Worm (Caenorhabditis elegans) whole organism, L4 larva: ENCODE results near the gene spp-2.

Source experiments
- D1046.2 ChIP-seq: fragments of 200-800 bp; sonication (Bioruptor generic); IDR thresholded peaks from 2 replicates; pipeline ENCODE4 v1.3.6; 2022; ENCODE audit warnings: missing genetic modification characterization, missing compliant biosample characterization
- F37D6.2 ChIP-seq: sonication (generic microtip); optimal IDR thresholded peaks from 2 replicates; lab custom pipeline; 2016; ENCODE audit warnings: mild to moderate bottlenecking, missing genetic modification characterization, missing compliant biosample characterization
- Y105C5A.15 ChIP-seq: fragments of 200-800 bp; sonication (Bioruptor generic); IDR thresholded peaks from 2 replicates; pipeline ENCODE4 v1.3.6; 2022; ENCODE audit warnings: missing genetic modification characterization, missing compliant biosample characterization
- Y5F2A.4 ChIP-seq: fragments of 200-800 bp; sonication (Bioruptor generic); optimal IDR thresholded peaks from 2 replicates; lab custom pipeline; 2018; ENCODE audit warnings: mild to moderate bottlenecking, missing genetic modification characterization, missing compliant biosample characterization
- aha-1 ChIP-seq: fragments of 150-350 bp; peaks from one replicate; lab custom pipeline; 2014; ENCODE audit warnings: missing biosample characterization, missing genetic modification characterization
- attf-4 ChIP-seq: sonication (generic microtip); optimal IDR thresholded peaks from 3 replicates; lab custom pipeline; 2017; ENCODE audit warnings: missing biosample characterization, missing genetic modification characterization
- ceh-28 ChIP-seq: fragments of 150-350 bp; optimal IDR thresholded peaks from 2 replicates; lab custom pipeline; 2014; ENCODE audit warnings: missing biosample characterization, missing genetic modification reagents, missing genetic modification characterization
- ceh-44 ChIP-seq: fragments of 200-800 bp; sonication (Bioruptor generic); IDR thresholded peaks from 2 replicates; pipeline ENCODE4 v1.3.6; 2022; ENCODE audit warnings: missing genetic modification reagents, missing genetic modification characterization, missing compliant biosample characterization
- ceh-82 ChIP-seq: sonication (generic microtip); optimal IDR thresholded peaks from 2 replicates; lab custom pipeline; 2017; ENCODE audit warnings: missing biosample characterization, missing genetic modification characterization
- ctbp-1 ChIP-seq: fragments of 200-800 bp; sonication (Bioruptor generic); IDR thresholded peaks from 2 replicates; pipeline ENCODE4 v1.3.6; 2022; ENCODE audit warnings: missing genetic modification reagents, missing genetic modification characterization, missing compliant biosample characterization
- daf-12 ChIP-seq: fragments of 150-350 bp; optimal IDR thresholded peaks from 2 replicates; lab custom pipeline; 2014; ENCODE audit warnings: missing biosample characterization, missing genetic modification reagents, missing genetic modification characterization
- daf-16 ChIP-seq, 3 experiments: sonication (generic microtip); optimal IDR thresholded peaks; 2 replicates each; lab custom pipeline; 2016 to 2017; ENCODE audit warnings: missing genetic modification characterization in 3 of 3, missing genetic modification reagents in 3 of 3, mild to moderate bottlenecking in 2 of 3, missing compliant biosample characterization in 2 of 3, missing biosample characterization in 1 of 3, moderate library complexity in 1 of 3
- daf-19 ChIP-seq: fragments of 200-800 bp; sonication (Bioruptor generic); conservative IDR thresholded peaks from 2 replicates; pipeline ENCODE4 v1.3.6; 2022; ENCODE audit warnings: missing genetic modification characterization, missing compliant biosample characterization
- dmd-9 ChIP-seq: fragments of 200-800 bp; sonication (Bioruptor generic); IDR thresholded peaks from 2 replicates; pipeline ENCODE4 v1.3.6; 2022; ENCODE audit warnings: missing genetic modification reagents, missing genetic modification characterization, missing compliant biosample characterization
- dpl-1 ChIP-seq: fragments of 150-350 bp; optimal IDR thresholded peaks from 2 replicates; lab custom pipeline; 2014; ENCODE audit warnings: missing biosample characterization, missing genetic modification reagents, missing genetic modification characterization
- egl-27 ChIP-seq: sonication (generic microtip); optimal IDR thresholded peaks from 3 replicates; lab custom pipeline; 2017; ENCODE audit warnings: missing biosample characterization, missing genetic modification reagents, missing genetic modification characterization
- hif-1 ChIP-seq, 2 experiments: sonication (generic microtip); optimal IDR thresholded peaks; 2 replicates each; lab custom pipeline; 2016 to 2017; ENCODE audit warnings: missing compliant biosample characterization in 2 of 2, missing genetic modification characterization in 2 of 2, missing genetic modification reagents in 2 of 2, missing genotype in 2 of 2, mild to moderate bottlenecking in 1 of 2
- lim-7 ChIP-seq: fragments of 200-800 bp; sonication (Bioruptor generic); IDR thresholded peaks from 2 replicates; pipeline ENCODE4 v1.3.6; 2022; ENCODE audit warnings: missing genetic modification characterization, missing compliant biosample characterization
- lin-1 ChIP-seq: fragments of 200-800 bp; sonication (Bioruptor generic); IDR thresholded peaks from 2 replicates; pipeline ENCODE4 v1.3.6; 2022; ENCODE audit warnings: missing genetic modification reagents, missing genetic modification characterization, missing compliant biosample characterization
- lin-15B ChIP-seq: fragments of 150-350 bp; sonication (generic microtip); optimal IDR thresholded peaks from 3 replicates; lab custom pipeline; 2014; ENCODE audit warnings: missing biosample characterization, missing genetic modification characterization
- lir-3 ChIP-seq: sonication (generic microtip); optimal IDR thresholded peaks from 2 replicates; lab custom pipeline; 2016; ENCODE audit warnings: mild to moderate bottlenecking, missing genetic modification characterization, missing compliant biosample characterization
- madf-9 ChIP-seq: fragments of 200-800 bp; sonication (Bioruptor generic); conservative IDR thresholded peaks from 2 replicates; pipeline ENCODE4 v1.3.6; 2022; ENCODE audit warnings: missing genetic modification reagents, missing genetic modification characterization, missing compliant biosample characterization
- mdl-1 ChIP-seq, 2 experiments: fragments of 150-350 bp in 1 of 2; sonication (generic microtip) in 1 of 2; optimal IDR thresholded peaks; 2 replicates each; lab custom pipeline; 2014 to 2017; ENCODE audit warnings: missing biosample characterization in 2 of 2, missing genetic modification characterization in 2 of 2
- mdt-29 ChIP-seq: fragments of 200-800 bp; sonication (Bioruptor generic); IDR thresholded peaks from 2 replicates; pipeline ENCODE4 v1.3.6; 2022; ENCODE audit warnings: missing genetic modification reagents, missing genetic modification characterization, missing compliant biosample characterization
- mep-1 ChIP-seq: fragments of 150-350 bp; sonication (generic microtip); optimal IDR thresholded peaks from 3 replicates; lab custom pipeline; 2014; ENCODE audit warnings: missing biosample characterization, missing genetic modification characterization
- nhr-11 ChIP-seq: fragments of 150-350 bp; optimal IDR thresholded peaks from 2 replicates; lab custom pipeline; 2014; ENCODE audit warnings: missing biosample characterization, missing genetic modification characterization
- nhr-111 ChIP-seq: fragments of 200-800 bp; sonication (Bioruptor generic); optimal IDR thresholded peaks from 2 replicates; lab custom pipeline; 2018; ENCODE audit warnings: mild to moderate bottlenecking, missing genetic modification characterization, missing compliant biosample characterization
- nhr-25 ChIP-seq: sonication (generic microtip); optimal IDR thresholded peaks from 2 replicates; lab custom pipeline; 2017; ENCODE audit warnings: missing genetic modification characterization, mild to moderate bottlenecking, missing compliant biosample characterization, antibody characterized with exemption, moderate library complexity, borderline replicate concordance; ENCODE audit not compliant: insufficient read depth
- rbr-2 ChIP-seq: sonication (generic microtip); optimal IDR thresholded peaks from 2 replicates; lab custom pipeline; 2016; ENCODE audit warnings: missing genotype, missing genetic modification characterization, missing compliant biosample characterization
- saeg-2 ChIP-seq: fragments of 200-800 bp; sonication (Bioruptor generic); IDR thresholded peaks from 2 replicates; pipeline ENCODE4 v1.3.6; 2022; ENCODE audit warnings: missing genetic modification reagents, missing genetic modification characterization, missing compliant biosample characterization
- sdz-12 ChIP-seq: fragments of 200-800 bp; sonication (Bioruptor generic); optimal IDR thresholded peaks from 2 replicates; lab custom pipeline; 2018; ENCODE audit warnings: mild to moderate bottlenecking, missing genetic modification characterization, missing compliant biosample characterization
- set-16 ChIP-seq: fragments of 200-800 bp; sonication (Bioruptor generic); IDR thresholded peaks from 2 replicates; pipeline ENCODE4 v1.3.6; 2022; ENCODE audit warnings: missing genetic modification reagents, missing genetic modification characterization, missing compliant biosample characterization
- snpc-4 ChIP-seq: fragments of 150-350 bp; optimal IDR thresholded peaks from 2 replicates; lab custom pipeline; 2014; ENCODE audit warnings: missing biosample characterization, missing genetic modification characterization
- spr-1 ChIP-seq: sonication (generic microtip); optimal IDR thresholded peaks from 2 replicates; lab custom pipeline; 2016; ENCODE audit warnings: mild to moderate bottlenecking, missing genetic modification characterization, missing compliant biosample characterization
- unc-130 ChIP-seq: sonication (generic microtip); optimal IDR thresholded peaks from 2 replicates; lab custom pipeline; 2016; ENCODE audit warnings: missing genetic modification reagents, missing genetic modification characterization, missing compliant biosample characterization
- unc-62 ChIP-seq, 3 experiments: fragments of 150-350 bp in 1 of 3; sonication (generic microtip); optimal IDR thresholded peaks in 2 of 3; peaks in 1 of 3; 1 replicate in 1 of 3; 2 replicates in 2 of 3; lab custom pipeline; 2014 to 2017; ENCODE audit warnings: missing biosample characterization in 3 of 3, missing genetic modification characterization in 3 of 3, missing genetic modification reagents in 3 of 3, missing genotype in 1 of 3
- vab-7 ChIP-seq: fragments of 200-800 bp; sonication (Bioruptor generic); IDR thresholded peaks from 2 replicates; pipeline ENCODE4 v1.3.6; 2022; ENCODE audit warnings: missing genetic modification reagents, missing genetic modification characterization, missing compliant biosample characterization
- zag-1 ChIP-seq: fragments of 150-350 bp; optimal IDR thresholded peaks from 2 replicates; lab custom pipeline; 2014; ENCODE audit warnings: missing biosample characterization, missing genetic modification characterization
- ztf-11 ChIP-seq: fragments of 150-350 bp; optimal IDR thresholded peaks from 2 replicates; lab custom pipeline; 2014; ENCODE audit warnings: missing biosample characterization, missing genetic modification characterization

The spp-2 gene

ce11 chrX:7281347-7281746 lies 35.3 kb downstream of the spp-2 start:
- TF ChIP-seq ztf-11 (tag; lab: Kevin White, UChicago): no peak
- TF ChIP-seq nhr-11 (tag; lab: Kevin White, UChicago): no peak
- peak; percentile 36; the same call in 1 of the 2 replicates for TF ChIP-seq set-16 (GFP tag; lab: Robert Waterston, UW)
- TF ChIP-seq Y105C5A.15: no peak

ce11 chrX:7279671-7280389 lies 36.8 kb downstream of the spp-2 start, which contains the start of gene unc-10:
Gene unc-10 (minus strand): TSS chrX:7280322.
- TF ChIP-seq ctbp-1 (GFP tag; lab: Robert Waterston, UW) (no peak), F37D6.2 (tag; lab: Kevin White, UChicago) (no peak), nhr-11 (tag; lab: Kevin White, UChicago) (no peak), set-16 (GFP tag; lab: Robert Waterston, UW) (peak; percentile 76), lin-1 (GFP tag; lab: Robert Waterston, UW) (no peak), ceh-82 (tag; lab: Kevin White, UChicago) (no peak), D1046.2 (GFP tag; lab: Robert Waterston, UW) (no peak), lim-7 (GFP tag; lab: Robert Waterston, UW) (no peak), daf-16 (GFP tag; optimal IDR thresholded peaks at IDR 0.05; lab: Kevin White, UChicago) (no peak), daf-16 (tag; optimal IDR thresholded peaks at IDR 0.05; lab: Kevin White, UChicago) (no peak), mdl-1 (tag; optimal IDR thresholded peaks at IDR 0.05; lab: Kevin White, UChicago) (no peak), mdt-29 (no peak), aha-1 (tag; lab: Kevin White, UChicago) (peak; percentile 34), nhr-111 (GFP tag; lab: Kevin White, UChicago) (no peak), snpc-4 (tag; lab: Kevin White, UChicago) (no peak), ceh-44 (GFP tag; lab: Robert Waterston, UW) (no peak), attf-4 (tag; lab: Kevin White, UChicago) (no peak), mep-1 (tag; lab: Kevin White, UChicago) (no peak), lin-15B (tag; lab: Kevin White, UChicago) (no peak), unc-62 (GFP tag; optimal IDR thresholded peaks at IDR 0.05 in 1 of 2; lab: Kevin White, UChicago) (peak in 1 of 2 experiments; percentile 95), unc-62 (tag; optimal IDR thresholded peaks at IDR 0.05; lab: Kevin White, UChicago) (no peak), ceh-28 (tag; lab: Kevin White, UChicago) (no peak), vab-7 (no peak), lir-3 (no peak), sdz-12 (GFP tag; lab: Kevin White, UChicago) (no peak), spr-1 (no peak)

- TF ChIP-seq unc-62 (GFP tag; optimal IDR thresholded peaks at IDR 0.05 in 1 of 2; lab: Kevin White, UChicago): peak in 1 of 2 experiments; percentile 95
- TF ChIP-seq unc-62 (tag; optimal IDR thresholded peaks at IDR 0.05; lab: Kevin White, UChicago): no peak
- TF ChIP-seq zag-1 (tag; lab: Kevin White, UChicago): no peak
- no peak for TF ChIP-seq dpl-1 (GFP tag; lab: Kevin White, UChicago)
Measured at ce11 chrX:7278095-7278494, 38.5 kb downstream of the spp-2 start.

- no peak for TF ChIP-seq Y105C5A.15
- TF ChIP-seq mdt-29: no peak
- no peak for TF ChIP-seq ctbp-1 (GFP tag; lab: Robert Waterston, UW)
- no peak for TF ChIP-seq egl-27 (tag; lab: Kevin White, UChicago)
- no peak for TF ChIP-seq lir-3
- TF ChIP-seq unc-130 (GFP tag; lab: Kevin White, UChicago): no peak
- no peak for TF ChIP-seq rbr-2
- TF ChIP-seq nhr-25 (tag; lab: Kevin White, UChicago): no peak
- no peak for TF ChIP-seq dmd-9 (GFP tag; lab: Robert Waterston, UW)
- TF ChIP-seq daf-19 (GFP tag; lab: Robert Waterston, UW): no peak
- no peak for TF ChIP-seq dpl-1 (GFP tag; lab: Kevin White, UChicago)
- no peak for TF ChIP-seq ztf-11 (tag; lab: Kevin White, UChicago)
- TF ChIP-seq lin-15B (tag; lab: Kevin White, UChicago): no peak
- no peak for TF ChIP-seq Y5F2A.4 (GFP tag; lab: Kevin White, UChicago)
- no peak for TF ChIP-seq saeg-2 (GFP tag; lab: Robert Waterston, UW)
- TF ChIP-seq hif-1 (tag; optimal IDR thresholded peaks at IDR 0.05; lab: Kevin White, UChicago): no peak
- no peak for TF ChIP-seq madf-9 (GFP tag; lab: Robert Waterston, UW)
- no peak for TF ChIP-seq daf-12 (tag; lab: Kevin White, UChicago)
Measured at ce11 chrX:7271968-7272367, 44.6 kb downstream of the spp-2 start, which contains the start of gene F46H5.11. Gene F46H5.11 (minus strand): TSS chrX:7272068.
